Worm (Caenorhabditis elegans) whole organism, L1 larva: ENCODE measurements around the gene clec-123.

Source experiments
- C04F5.9 ChIP-seq: sonication (generic microtip); optimal IDR thresholded peaks from 2 replicates; lab custom pipeline; 2016; ENCODE audit warnings: missing genetic modification characterization, missing compliant biosample characterization
- aly-2 ChIP-seq: fragments of 150-350 bp; optimal IDR thresholded peaks from 2 replicates; lab custom pipeline; 2014; ENCODE audit warnings: missing biosample characterization, missing genetic modification characterization
- blmp-1 ChIP-seq: fragments of 150-350 bp; optimal IDR thresholded peaks from 2 replicates; lab custom pipeline; 2014; ENCODE audit warnings: missing biosample characterization, missing genetic modification characterization
- ceh-63 ChIP-seq: fragments of 200-800 bp; sonication (Bioruptor generic); optimal IDR thresholded peaks from 2 replicates; lab custom pipeline; 2018; ENCODE audit warnings: mild to moderate bottlenecking, missing genetic modification characterization, missing compliant biosample characterization
- dsc-1 ChIP-seq: sonication (generic microtip); optimal IDR thresholded peaks from 2 replicates; lab custom pipeline; 2016; ENCODE audit warnings: mild to moderate bottlenecking, missing genetic modification characterization, missing compliant biosample characterization
- efl-1 ChIP-seq, 4 experiments: fragments of 150-350 bp; optimal IDR thresholded peaks in 3 of 4; peaks in 1 of 4; 1 replicate in 1 of 4; 2 replicates in 3 of 4; lab custom pipeline; 2014; ENCODE audit warnings: missing biosample characterization in 2 of 4, missing genetic modification characterization in 2 of 4, missing genetic modification reagents in 2 of 4
- fkh-4 ChIP-seq: sonication (generic microtip); optimal IDR thresholded peaks from 2 replicates; lab custom pipeline; 2016; ENCODE audit warnings: missing compliant biosample characterization, missing genetic modification characterization, borderline replicate concordance
- fkh-8 ChIP-seq: sonication (generic microtip); optimal IDR thresholded peaks from 2 replicates; lab custom pipeline; 2016; ENCODE audit warnings: mild to moderate bottlenecking, missing genetic modification characterization, missing compliant biosample characterization
- grh-1 ChIP-seq: fragments of 200-800 bp; sonication (Bioruptor generic); IDR thresholded peaks from 2 replicates; pipeline ENCODE4 v1.3.6; 2022; ENCODE audit warnings: missing genetic modification reagents, missing genetic modification characterization, missing compliant biosample characterization
- hlh-4 ChIP-seq: sonication (generic microtip); optimal IDR thresholded peaks from 2 replicates; lab custom pipeline; 2016; ENCODE audit warnings: mild to moderate bottlenecking, missing genetic modification characterization, missing compliant biosample characterization
- isw-1 ChIP-seq: fragments of 200-800 bp; sonication (Bioruptor generic); IDR thresholded peaks from 2 replicates; pipeline ENCODE4 v1.3.6; 2022; ENCODE audit warnings: missing genetic modification characterization, missing compliant biosample characterization
- mef-2 ChIP-seq: fragments of 150-350 bp; optimal IDR thresholded peaks from 2 replicates; lab custom pipeline; 2014; ENCODE audit warnings: missing biosample characterization, missing genetic modification characterization
- mep-1 ChIP-seq: fragments of 150-350 bp; optimal IDR thresholded peaks from 2 replicates; lab custom pipeline; 2014; ENCODE audit warnings: missing biosample characterization, missing genetic modification characterization
- nhr-12 ChIP-seq: sonication (generic microtip); optimal IDR thresholded peaks from 2 replicates; lab custom pipeline; 2017; ENCODE audit warnings: missing biosample characterization, missing genetic modification characterization
- nhr-19 ChIP-seq: fragments of 200-800 bp; sonication (Bioruptor generic); conservative IDR thresholded peaks from 2 replicates; pipeline ENCODE4 v1.3.6; 2022; ENCODE audit warnings: missing genetic modification characterization, missing compliant biosample characterization
- nhr-20 ChIP-seq: sonication (generic microtip); optimal IDR thresholded peaks from 2 replicates; lab custom pipeline; 2016; ENCODE audit warnings: mild to moderate bottlenecking, missing genetic modification characterization, missing compliant biosample characterization
- nhr-47 ChIP-seq: sonication (generic microtip); optimal IDR thresholded peaks from 2 replicates; lab custom pipeline; 2016; ENCODE audit warnings: mild to moderate bottlenecking, missing genetic modification characterization, moderate library complexity, missing compliant biosample characterization
- nhr-71 ChIP-seq: sonication (generic microtip); optimal IDR thresholded peaks from 2 replicates; lab custom pipeline; 2016; ENCODE audit warnings: mild to moderate bottlenecking, missing genetic modification characterization, moderate library complexity, missing compliant biosample characterization
- nhr-76 ChIP-seq: sonication (generic microtip); optimal IDR thresholded peaks from 2 replicates; lab custom pipeline; 2017; ENCODE audit warnings: missing biosample characterization, missing genetic modification characterization
- nhr-84 ChIP-seq: sonication (generic microtip); optimal IDR thresholded peaks from 2 replicates; lab custom pipeline; 2017; ENCODE audit warnings: missing biosample characterization, missing genetic modification characterization
- pqm-1 ChIP-seq: sonication (generic microtip); optimal IDR thresholded peaks from 3 replicates; lab custom pipeline; 2017; ENCODE audit warnings: missing biosample characterization, missing genetic modification characterization
- rnt-1 ChIP-seq: sonication (generic microtip); optimal IDR thresholded peaks from 2 replicates; lab custom pipeline; 2016; ENCODE audit warnings: mild to moderate bottlenecking, missing genetic modification characterization, moderate library complexity, missing compliant biosample characterization
- sup-37 ChIP-seq: fragments of 200-800 bp; sonication (Bioruptor generic); optimal IDR thresholded peaks from 2 replicates; lab custom pipeline; 2018; ENCODE audit warnings: mild to moderate bottlenecking, missing genetic modification characterization, missing compliant biosample characterization
- unc-62 ChIP-seq: fragments of 150-350 bp; optimal IDR thresholded peaks from 2 replicates; lab custom pipeline; 2014; ENCODE audit warnings: missing biosample characterization, missing genetic modification reagents, missing genetic modification characterization
- unc-86 ChIP-seq: sonication (generic microtip); optimal IDR thresholded peaks from 2 replicates; lab custom pipeline; 2016; ENCODE audit warnings: missing genetic modification characterization, missing compliant biosample characterization
- unc-98 ChIP-seq: fragments of 200-800 bp; sonication (Bioruptor generic); IDR thresholded peaks from 2 replicates; pipeline ENCODE4 v1.3.6; 2022; ENCODE audit warnings: missing genetic modification characterization, missing compliant biosample characterization
- vab-15 ChIP-seq: sonication (generic microtip); optimal IDR thresholded peaks from 2 replicates; lab custom pipeline; 2017; ENCODE audit warnings: missing genotype, mild to moderate bottlenecking, missing genetic modification characterization, missing compliant biosample characterization
- zag-1 ChIP-seq: fragments of 150-350 bp; optimal IDR thresholded peaks from 2 replicates; lab custom pipeline; 2014; ENCODE audit warnings: missing biosample characterization, missing genetic modification characterization

clec-123 gene

ce11 chrII:3151615-3152014, 37.6 kb downstream of the clec-123 start, which contains the start of the genes T10D4.14 and T10D4.19:
Gene T10D4.14, minus strand, starts transcription at chrII:3151715.
Gene T10D4.19, plus strand, starts transcription at chrII:3151918.
- no peak for TF ChIP-seq C04F5.9 (tag; lab: Kevin White, UChicago)
- no peak for TF ChIP-seq isw-1 (GFP tag; lab: Robert Waterston, UW)
- no peak for TF ChIP-seq hlh-4 (tag; lab: Kevin White, UChicago)
- no peak for TF ChIP-seq nhr-71 (tag; lab: Kevin White, UChicago)
- TF ChIP-seq nhr-84: no peak
- TF ChIP-seq nhr-12 (tag; lab: Kevin White, UChicago): no peak

- TF ChIP-seq mef-2: no peak
- TF ChIP-seq unc-86 (tag; lab: Kevin White, UChicago): no peak
- no peak for TF ChIP-seq nhr-20 (tag; lab: Kevin White, UChicago)
- TF ChIP-seq sup-37 (GFP tag; lab: Kevin White, UChicago): no peak
- TF ChIP-seq fkh-4 (tag; lab: Kevin White, UChicago): no peak
- no peak for TF ChIP-seq unc-62 (GFP tag; lab: Kevin White, UChicago)
- TF ChIP-seq blmp-1 (tag; lab: Kevin White, UChicago): no peak
- no peak for TF ChIP-seq zag-1 (tag; lab: Kevin White, UChicago)
- no peak for TF ChIP-seq nhr-47 (tag; lab: Kevin White, UChicago)
- TF ChIP-seq C04F5.9 (tag; lab: Kevin White, UChicago): no peak
- no peak for TF ChIP-seq ceh-63
- TF ChIP-seq mep-1 (tag; lab: Kevin White, UChicago): no peak
- no peak for TF ChIP-seq fkh-8 (tag; lab: Kevin White, UChicago)
- TF ChIP-seq grh-1: no peak
- no peak for TF ChIP-seq nhr-19
- TF ChIP-seq dsc-1 (tag; lab: Kevin White, UChicago): no peak
- TF ChIP-seq nhr-76 (tag; lab: Kevin White, UChicago): no peak
- no peak for TF ChIP-seq rnt-1
Measured at ce11 chrII:3154383-3154782, 40.3 kb downstream of the clec-123 start, which contains the start of gene sri-32. Gene sri-32, minus strand, starts transcription at chrII:3154483.

- TF ChIP-seq aly-2 (tag; lab: Kevin White, UChicago): no peak
- peak; percentile 57 for TF ChIP-seq fkh-8 (tag; lab: Kevin White, UChicago)
- TF ChIP-seq unc-98 (GFP tag; lab: Robert Waterston, UW): no peak
- no peak for TF ChIP-seq vab-15 (tag; lab: Kevin White, UChicago)
Measured at ce11 chrII:3156749-3157148, 42.7 kb downstream of the clec-123 start, which contains the start of gene sri-33. Gene sri-33, minus strand, starts transcription at chrII:3156849.

- no peak for TF ChIP-seq efl-1 (optimal IDR thresholded peaks at IDR 0.05; lab: Kevin White, UChicago)
- no peak for TF ChIP-seq efl-1 (GFP tag; optimal IDR thresholded peaks at IDR 0.05 in 1 of 2; lab: Kevin White, UChicago)
- TF ChIP-seq pqm-1 (tag; lab: Kevin White, UChicago): no peak
Measured at ce11 chrII:3158985-3159384, 45.0 kb downstream of the clec-123 start, which contains the start of gene sri-34. Gene sri-34, minus strand, starts transcription at chrII:3159085.
